Worm (Caenorhabditis elegans) whole organism, young adult: ENCODE data around the gene ZK829.7.

Experiments used
- F10E7.11 ChIP-seq: sonication (generic microtip); optimal IDR thresholded peaks from 2 replicates; lab custom pipeline; 2017; ENCODE audit warnings: mild to moderate bottlenecking, missing genetic modification characterization, moderate library complexity, missing compliant biosample characterization
- ZK185.1 ChIP-seq: sonication (generic microtip); optimal IDR thresholded peaks from 2 replicates; lab custom pipeline; 2016; ENCODE audit warnings: mild to moderate bottlenecking, missing genetic modification characterization, missing compliant biosample characterization; ENCODE audit not compliant: poor library complexity, severe bottlenecking
- cebp-1 ChIP-seq, 2 experiments: fragments of 200-800 bp in 1 of 2; sonication (Bioruptor generic) in 1 of 2; sonication (generic microtip) in 1 of 2; IDR thresholded peaks in 1 of 2; optimal IDR thresholded peaks in 1 of 2; 2 replicates each; pipeline versions ENCODE4 v1.3.6 to Lab custom; 2017 to 2022; ENCODE audit warnings: missing compliant biosample characterization in 2 of 2, missing genetic modification characterization in 2 of 2, mild to moderate bottlenecking in 1 of 2, missing genetic modification reagents in 1 of 2, moderate library complexity in 1 of 2
- ceh-40 ChIP-seq: fragments of 200-800 bp; sonication (Bioruptor generic); IDR thresholded peaks from 2 replicates; pipeline ENCODE4 v1.3.6; 2022; ENCODE audit warnings: missing genetic modification characterization, missing compliant biosample characterization
- ekl-4 ChIP-seq: fragments of 200-800 bp; sonication (Bioruptor generic); IDR thresholded peaks from 2 replicates; pipeline ENCODE4 v1.3.6; 2022; ENCODE audit warnings: missing genetic modification reagents, missing genetic modification characterization, missing compliant biosample characterization
- fkh-3 ChIP-seq: sonication (generic microtip); optimal IDR thresholded peaks from 2 replicates; lab custom pipeline; 2016; ENCODE audit warnings: mild to moderate bottlenecking, missing genetic modification characterization, missing compliant biosample characterization
- nhr-80 ChIP-seq: sonication (generic microtip); optimal IDR thresholded peaks from 2 replicates; lab custom pipeline; 2016; ENCODE audit warnings: missing genetic modification characterization, missing compliant biosample characterization

DNA sequence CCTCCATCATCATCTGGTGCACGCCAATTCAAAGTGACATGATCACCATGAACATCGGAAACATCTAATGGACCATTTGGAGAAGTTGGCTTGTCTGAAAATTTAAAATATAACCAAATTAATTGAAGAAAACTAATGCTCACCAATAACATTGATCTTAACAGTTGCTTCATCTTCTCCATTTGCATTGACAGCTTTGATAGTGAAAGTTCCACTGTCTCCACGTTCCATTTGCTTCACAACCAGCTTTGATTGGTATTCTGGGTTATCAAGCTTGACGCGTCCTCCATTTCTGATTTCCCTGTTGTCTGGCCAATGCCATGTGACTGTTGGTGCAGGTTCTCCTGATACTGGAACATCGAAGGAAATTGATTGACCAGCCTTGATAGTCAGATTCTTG is 25.1 kb upstream of the ZK829.7 start:
- TF ChIP-seq fkh-3 (tag; lab: Kevin White, UChicago) (no peak), cebp-1 (GFP tag; IDR thresholded peaks at IDR 0.05; lab: Robert Waterston, UW) (no peak), cebp-1 (tag; optimal IDR thresholded peaks at IDR 0.05; lab: Kevin White, UChicago) (no peak), ceh-40 (GFP tag; lab: Robert Waterston, UW) (no peak), nhr-80 (tag; lab: Kevin White, UChicago) (no peak), ZK185.1 (no peak), F10E7.11 (tag; lab: Kevin White, UChicago) (no peak), ekl-4 (GFP tag; lab: Robert Waterston, UW) (no peak)
